Worm (Caenorhabditis elegans): ENCODE measurements around the gene E02C12.11.

ce11 chrV:9342965-9343628, 36.6 kb downstream of the E02C12.11 start:
- TF ChIP-seq W03F9.2 (tag; optimal IDR thresholded peaks at IDR 0.05) = no peak
- TF ChIP-seq him-1 (tag; optimal IDR thresholded peaks at IDR 0.05) = no peak
- TF ChIP-seq dao-5 (tag; optimal IDR thresholded peaks at IDR 0.05) = no peak

All from whole organism, L4/young adult.